Fruit fly (Drosophila melanogaster) whole organism: Measurements from ENCODE around the gene Vdup1.

Experiments
- pan ChIP-seq: fragments of >200 bp; optimal IDR thresholded peaks from 2 replicates; lab custom pipeline; 2017
- psq ChIP-seq: fragments of >200 bp; optimal IDR thresholded peaks from 2 replicates; lab custom pipeline; 2017

- TF ChIP-seq psq (no peak), pan (lab: Kevin White, UChicago) (no peak)
These were observed 22.0 kb downstream of the Vdup1 start for dm6 chr3L:156591-157303.
